Worm (Caenorhabditis elegans) whole organism, mixed stage, embryonic: ENCODE data around the gene nhr-185.

Experiments
- ces-1 ChIP-seq: fragments of 150-350 bp; optimal IDR thresholded peaks from 2 replicates; lab custom pipeline; 2014; ENCODE audit warnings: missing biosample characterization, missing genetic modification reagents, missing genetic modification characterization
- elt-3 ChIP-seq: fragments of 150-350 bp; optimal IDR thresholded peaks from 2 replicates; lab custom pipeline; 2014; ENCODE audit warnings: missing biosample characterization, missing genetic modification characterization
- ham-2 ChIP-seq: fragments of 200-800 bp; sonication (Bioruptor generic); optimal IDR thresholded peaks from 2 replicates; lab custom pipeline; 2018; ENCODE audit warnings: mild to moderate bottlenecking, missing genetic modification characterization, missing compliant biosample characterization
- pha-4 ChIP-seq: fragments of 150-350 bp; optimal IDR thresholded peaks from 2 replicates; lab custom pipeline; 2018; ENCODE audit warnings: missing biosample characterization, missing genetic modification reagents, missing genetic modification characterization
- unc-120 ChIP-seq: sonication (generic microtip); optimal IDR thresholded peaks from 2 replicates; lab custom pipeline; 2017; ENCODE audit warnings: missing genetic modification characterization, missing compliant biosample characterization; ENCODE audit not compliant: poor library complexity, severe bottlenecking
- unc-62 ChIP-seq: fragments of 150-350 bp; optimal IDR thresholded peaks from 2 replicates; lab custom pipeline; 2014; ENCODE audit warnings: missing biosample characterization, missing genetic modification reagents, missing genetic modification characterization

DNA sequence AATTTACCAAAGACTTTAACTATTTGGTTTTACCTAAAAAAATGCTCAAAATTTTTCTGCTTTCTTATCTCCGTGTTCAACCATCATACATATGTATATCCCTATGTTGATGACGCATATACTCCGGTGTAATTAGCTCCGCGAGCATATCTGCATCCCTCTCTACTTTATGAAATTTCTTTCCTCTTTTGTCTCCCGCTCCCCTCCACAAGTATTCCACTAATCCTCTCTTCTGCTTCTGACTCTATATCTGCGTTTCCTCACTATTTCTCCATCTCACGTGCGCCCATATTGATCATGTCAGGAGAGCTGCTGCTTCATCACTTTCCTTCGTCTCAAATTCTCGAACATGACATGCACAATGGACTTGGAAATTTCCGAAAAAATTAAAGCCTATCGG lies 32.2 kb downstream of the nhr-185 start, which contains the start of gene H10D18.1:
- TF ChIP-seq ham-2 (no peak), unc-62 (GFP tag; lab: Kevin White, UChicago) (no peak), ces-1 (GFP tag; lab: Kevin White, UChicago) (peak; percentile 22), pha-4 (tag; lab: Kevin White, UChicago) (no peak), unc-120 (no peak), elt-3 (tag; lab: Kevin White, UChicago) (no peak)
